Worm (Caenorhabditis elegans): ENCODE results near the gene T22F7.3.

DNA sequence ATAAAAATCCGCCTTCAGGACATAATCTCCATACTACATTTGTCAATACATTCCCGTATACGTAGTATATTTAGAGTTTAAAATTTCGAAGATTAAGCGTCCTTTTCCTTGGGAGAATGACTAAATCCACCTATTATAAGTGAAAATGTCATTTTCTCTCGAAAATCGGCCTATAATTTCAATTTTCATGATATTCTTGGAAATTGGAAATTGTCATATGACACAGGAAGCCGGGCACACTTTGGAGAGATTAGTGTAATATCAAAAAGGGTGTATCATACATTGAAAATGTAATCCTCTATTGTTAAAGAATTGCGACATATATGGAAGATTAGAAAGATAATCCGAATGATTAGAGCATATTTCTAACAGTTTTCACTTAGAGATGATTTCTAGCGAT lies 41.1 kb downstream of the T22F7.3 start:
- TF ChIP-seq pqm-1 (tag; optimal IDR thresholded peaks at IDR 0.05) (no peak), ama-1 (optimal IDR thresholded peaks at IDR 0.05) (no peak), hmg-1.1 (GFP tag; IDR thresholded peaks at IDR 0.05) (no peak), dmd-8 (GFP tag; IDR thresholded peaks at IDR 0.05) (no peak), Y105C5A.15 (GFP tag; IDR thresholded peaks at IDR 0.05) (no peak), ceh-32 (tag; optimal IDR thresholded peaks at IDR 0.05; ENCODE audit: poor library complexity) (no peak)

Measured in whole organism, L4 larva.